Worm (Caenorhabditis elegans) whole organism, mixed stage, embryonic: ENCODE measurements around the gene alr-1.

Source experiments
- M03D4.4 ChIP-seq: sonication (generic microtip); optimal IDR thresholded peaks from 2 replicates; lab custom pipeline; 2017; ENCODE audit warnings: mild to moderate bottlenecking, missing genetic modification characterization, missing compliant biosample characterization
- elt-3 ChIP-seq: fragments of 150-350 bp; optimal IDR thresholded peaks from 2 replicates; lab custom pipeline; 2014; ENCODE audit warnings: missing biosample characterization, missing genetic modification characterization
- lin-13 ChIP-seq: fragments of 150-350 bp; optimal IDR thresholded peaks from 2 replicates; lab custom pipeline; 2014; ENCODE audit warnings: missing biosample characterization, missing genetic modification characterization
- nhr-12 ChIP-seq: fragments of 150-350 bp; optimal IDR thresholded peaks from 2 replicates; lab custom pipeline; 2014; ENCODE audit warnings: missing biosample characterization, missing genetic modification characterization
- unc-39 ChIP-seq: fragments of 150-350 bp; optimal IDR thresholded peaks from 2 replicates; lab custom pipeline; 2014; ENCODE audit warnings: missing biosample characterization, missing genetic modification characterization
- unc-62 ChIP-seq: fragments of 150-350 bp; optimal IDR thresholded peaks from 2 replicates; lab custom pipeline; 2014; ENCODE audit warnings: missing biosample characterization, missing genetic modification reagents, missing genetic modification characterization
- zip-8 ChIP-seq: fragments of 150-350 bp; optimal IDR thresholded peaks from 2 replicates; lab custom pipeline; 2014; ENCODE audit warnings: missing biosample characterization, missing genetic modification characterization
- ztf-11 ChIP-seq: fragments of 150-350 bp; optimal IDR thresholded peaks from 2 replicates; lab custom pipeline; 2014; ENCODE audit warnings: missing biosample characterization, missing genetic modification characterization

DNA sequence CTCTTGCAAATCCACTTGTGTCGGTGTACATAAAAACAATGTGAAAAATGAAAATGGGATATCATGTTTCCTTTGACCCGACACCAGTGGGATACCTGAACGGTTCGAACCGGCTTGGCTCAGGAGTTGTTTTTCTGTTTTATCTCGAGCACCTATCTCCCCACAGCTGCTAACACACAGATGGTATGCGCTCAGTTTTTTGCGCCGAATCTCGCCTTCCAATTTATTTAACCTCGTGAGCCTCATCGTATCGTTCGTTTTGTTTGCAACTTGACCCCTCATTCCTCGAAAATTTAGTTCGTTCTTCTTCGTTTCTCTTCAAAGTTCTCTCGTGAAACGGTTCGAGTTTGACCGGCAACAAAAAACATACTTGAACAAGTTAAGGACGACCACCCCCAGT, 35.1 kb upstream of the alr-1 start, which contains the start of gene C05C9.1:
- TF ChIP-seq M03D4.4 (tag; lab: Kevin White, UChicago) (no peak), zip-8 (tag; lab: Kevin White, UChicago) (no peak), unc-62 (no peak), elt-3 (tag; lab: Kevin White, UChicago) (no peak), lin-13 (tag; lab: Kevin White, UChicago) (no peak), ztf-11 (tag; lab: Kevin White, UChicago) (no peak), nhr-12 (no peak), unc-39 (tag; lab: Kevin White, UChicago) (no peak)
